Worm (Caenorhabditis elegans) whole organism, young adult: ENCODE results near the gene glb-5.

Source experiments
- F37B4.10 ChIP-seq: fragments of 200-800 bp; sonication (Bioruptor generic); IDR thresholded peaks from 2 replicates; pipeline ENCODE4 v1.3.6; 2022; ENCODE audit warnings: missing genetic modification characterization, missing compliant biosample characterization
- F55B11.4 ChIP-seq: sonication (generic microtip); optimal IDR thresholded peaks from 2 replicates; lab custom pipeline; 2016; ENCODE audit warnings: missing compliant biosample characterization, missing genetic modification characterization, borderline replicate concordance; ENCODE audit not compliant: insufficient read depth
- T26A5.8 ChIP-seq: sonication (generic microtip); optimal IDR thresholded peaks from 2 replicates; lab custom pipeline; 2016; ENCODE audit warnings: missing genetic modification characterization, missing compliant biosample characterization
- ets-4 ChIP-seq: fragments of 200-800 bp; sonication (Bioruptor generic); optimal IDR thresholded peaks from 2 replicates; lab custom pipeline; 2018; ENCODE audit warnings: mild to moderate bottlenecking, missing genetic modification characterization, missing compliant biosample characterization
- mel-28 ChIP-seq: sonication (generic microtip); optimal IDR thresholded peaks from 2 replicates; lab custom pipeline; 2016; ENCODE audit warnings: borderline replicate concordance, mild to moderate bottlenecking, missing genetic modification characterization, missing compliant biosample characterization
- tbx-9 ChIP-seq: sonication (generic microtip); optimal IDR thresholded peaks from 2 replicates; lab custom pipeline; 2016; ENCODE audit warnings: borderline replicate concordance, missing genetic modification characterization, inconsistent platforms, missing compliant biosample characterization

DNA sequence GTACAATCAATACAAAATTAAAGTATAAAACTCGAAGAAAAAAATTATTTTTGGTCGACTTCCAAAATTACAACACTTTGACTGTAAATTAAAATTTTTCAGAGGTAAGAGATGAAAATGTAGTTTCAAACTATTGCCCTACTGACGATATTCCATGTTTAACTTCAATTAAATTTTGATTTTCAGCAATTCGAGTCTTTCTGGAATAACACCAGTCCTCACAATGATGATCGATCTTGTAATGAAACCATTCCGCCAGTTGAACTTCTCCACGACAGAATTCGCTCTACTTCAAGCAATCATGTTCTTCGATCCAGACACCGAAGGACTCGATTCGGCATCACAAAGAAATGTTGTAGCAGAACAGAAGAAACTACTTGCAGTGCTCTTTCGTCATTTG lies 49.6 kb upstream of the glb-5 start:
- TF ChIP-seq T26A5.8 (tag; lab: Kevin White, UChicago) (no peak), tbx-9 (no peak), ets-4 (no peak), F37B4.10 (GFP tag; lab: Robert Waterston, UW) (no peak), mel-28 (tag; lab: Kevin White, UChicago) (no peak), F55B11.4 (tag; lab: Kevin White, UChicago) (no peak)
